Fruit fly (Drosophila melanogaster): ENCODE data around the gene CG12213.

CG12213 gene

dm6 chr3R:11967262-11968029, at the start of gene CG12213, which contains the start of gene GC1 (continued):
- no peak for TF ChIP-seq eyg (GFP tag; optimal IDR thresholded peaks at IDR 0.05)
- no peak for TF ChIP-seq CG3065 (GFP tag; optimal IDR thresholded peaks at IDR 0.05)
- no peak for TF ChIP-seq BtbVII (GFP tag; optimal IDR thresholded peaks at IDR 0.05)
- no peak for TF ChIP-seq CG17912 (GFP tag; optimal IDR thresholded peaks at IDR 0.05)
- no peak for TF ChIP-seq Aef1 (GFP tag; IDR thresholded peaks at IDR 0.05)
- peak; percentile 18 for TF ChIP-seq NfI (GFP tag; optimal IDR thresholded peaks at IDR 0.05)
- no peak for TF ChIP-seq Pdp1 (GFP tag; optimal IDR thresholded peaks at IDR 0.05)
- TF ChIP-seq zfh2 (GFP tag; optimal IDR thresholded peaks at IDR 0.05): peak; percentile 16
- no peak for TF ChIP-seq gce (GFP tag; IDR thresholded peaks at IDR 0.05)
- peak; percentile 98 for TF ChIP-seq vnd (GFP tag; IDR thresholded peaks at IDR 0.05; ENCODE audit: partially characterized antibody)
- TF ChIP-seq CG18599 (GFP tag; optimal IDR thresholded peaks at IDR 0.05): no peak
- TF ChIP-seq sc (optimal IDR thresholded peaks at IDR 0.05): no peak
- no peak for TF ChIP-seq sc (GFP tag; optimal IDR thresholded peaks at IDR 0.05)
- peak; percentile 82 for TF ChIP-seq CG10267 (tag; optimal IDR thresholded peaks at IDR 0.05)
- no peak for TF ChIP-seq CG6683 (GFP tag; optimal IDR thresholded peaks at IDR 0.05)
- TF ChIP-seq peb (GFP tag; IDR thresholded peaks at IDR 0.05): no peak
- TF ChIP-seq jumu (GFP tag; optimal IDR thresholded peaks at IDR 0.05): no peak
- peak; percentile 61 for TF ChIP-seq lilli (GFP tag; optimal IDR thresholded peaks at IDR 0.05)
- TF ChIP-seq CG11723 (GFP tag; optimal IDR thresholded peaks at IDR 0.05): no peak
- TF ChIP-seq chinmo (GFP tag; IDR thresholded peaks at IDR 0.05; ENCODE audit: partially characterized antibody): peak; percentile 97
- peak in 1 of 2 experiments; percentile 4 for TF ChIP-seq tll (GFP tag; optimal IDR thresholded peaks at IDR 0.05)
- no peak for TF ChIP-seq Fer2 (tag; optimal IDR thresholded peaks at IDR 0.05)
- TF ChIP-seq Bteb2 (GFP tag; optimal IDR thresholded peaks at IDR 0.05): no peak
- no peak for TF ChIP-seq CG10462 (GFP tag; optimal IDR thresholded peaks at IDR 0.05)
- TF ChIP-seq Jarid2 (GFP tag; optimal IDR thresholded peaks at IDR 0.05): peak; percentile 26
- peak; percentile 33 for TF ChIP-seq scrt (GFP tag; optimal IDR thresholded peaks at IDR 0.05)
- peak; percentile 44 for TF ChIP-seq grn (GFP tag; optimal IDR thresholded peaks at IDR 0.05)
- no peak for TF ChIP-seq CG6272 (GFP tag; IDR thresholded peaks at IDR 0.05)
- no peak for TF ChIP-seq Doc2 (GFP tag; IDR thresholded peaks at IDR 0.05)
- TF ChIP-seq CG3163 (GFP tag; optimal IDR thresholded peaks at IDR 0.05): no peak
- 0 out of 3 replicates have a peak, but pooled peaks have one; percentile 12 for TF ChIP-seq CG34422 (GFP tag; IDR thresholded peaks at IDR 0.05)
- no peak for TF ChIP-seq odd (GFP tag; optimal IDR thresholded peaks at IDR 0.05)
- TF ChIP-seq CG3847 (GFP tag; IDR thresholded peaks at IDR 0.05): peak; percentile 69
- TF ChIP-seq CG15601 (tag; optimal IDR thresholded peaks at IDR 0.05): peak; percentile 53
- TF ChIP-seq Kr (GFP tag; optimal IDR thresholded peaks at IDR 0.05): no peak
- TF ChIP-seq psq (GFP tag; optimal IDR thresholded peaks at IDR 0.05): no peak
- no peak for TF ChIP-seq CG11456 (GFP tag; IDR thresholded peaks at IDR 0.05)
- no peak for TF ChIP-seq CG10654 (GFP tag; optimal IDR thresholded peaks at IDR 0.05)
- TF ChIP-seq Bdp1 (GFP tag; optimal IDR thresholded peaks at IDR 0.05): no peak
- peak; percentile 90 for TF ChIP-seq CG3995 (GFP tag; optimal IDR thresholded peaks at IDR 0.05)
- TF ChIP-seq CG10366 (GFP tag; IDR thresholded peaks at IDR 0.05): no peak
- TF ChIP-seq p53 (GFP tag; optimal IDR thresholded peaks at IDR 0.05): no peak
- no peak for TF ChIP-seq maf-S (GFP tag; optimal IDR thresholded peaks at IDR 0.05)
- TF ChIP-seq Bgb (GFP tag; IDR thresholded peaks at IDR 0.05; ENCODE audit: partially characterized antibody): peak; percentile 98
- peak; percentile 21 for TF ChIP-seq HmgZ (tag; optimal IDR thresholded peaks at IDR 0.05)
- TF ChIP-seq CG12104 (GFP tag; optimal IDR thresholded peaks at IDR 0.05): peak; percentile 13
- TF ChIP-seq CG34224 (GFP tag; IDR thresholded peaks at IDR 0.05; ENCODE audit: partially characterized antibody): peak; percentile 99
- no peak for TF ChIP-seq CG11093 (GFP tag; IDR thresholded peaks at IDR 0.05)
- peak; percentile 20 for TF ChIP-seq Mad (GFP tag; optimal IDR thresholded peaks at IDR 0.05)
- TF ChIP-seq CG18764 (GFP tag; optimal IDR thresholded peaks at IDR 0.05): no peak
